Fruit fly (Drosophila melanogaster) whole organism, pupa: ENCODE results near the gene CG8461.

Source experiments
- CG12605 ChIP-seq: fragments of 200-800 bp; sonication (Bioruptor generic); IDR thresholded peaks from 2 replicates; pipeline ENCODE4 v1.3.6; 2022; ENCODE audit warnings: missing biosample characterization, missing genetic modification characterization
- D1 ChIP-seq: fragments of 200-800 bp; sonication (Bioruptor generic); optimal IDR thresholded peaks from 2 replicates; lab custom pipeline; 2018; ENCODE audit warnings: missing biosample characterization, mild to moderate bottlenecking, missing genetic modification characterization, moderate library complexity
- EcR ChIP-seq: fragments of 200-800 bp; sonication (Bioruptor generic); optimal IDR thresholded peaks from 3 replicates; lab custom pipeline; 2019; ENCODE audit warnings: missing biosample characterization, missing genetic modification characterization, mild to moderate bottlenecking, moderate library complexity, missing genetic modification reagents
- Pif1B ChIP-seq: fragments of 200-800 bp; sonication (Bioruptor generic); optimal IDR thresholded peaks from 3 replicates; lab custom pipeline; 2016; ENCODE audit warnings: missing biosample characterization, missing genetic modification characterization
- fd96Ca ChIP-seq: fragments of 200-800 bp; sonication (Bioruptor generic); IDR thresholded peaks from 3 replicates; pipeline ENCODE4 v1.3.6; 2022; ENCODE audit warnings: missing biosample characterization, missing genetic modification characterization
- gl ChIP-seq: fragments of 200-800 bp; sonication (Bioruptor generic); optimal IDR thresholded peaks from 2 replicates; lab custom pipeline; 2018; ENCODE audit warnings: missing biosample characterization, mild to moderate bottlenecking, missing genetic modification characterization
- rn ChIP-seq: fragments of 200-800 bp; sonication (Bioruptor generic); IDR thresholded peaks from 2 replicates; pipeline ENCODE4 v1.3.6; 2022; ENCODE audit warnings: missing biosample characterization, missing genetic modification characterization

- TF ChIP-seq D1 (tag; lab: Kevin White, UChicago): no peak
- TF ChIP-seq Pif1B (GFP tag; lab: Kevin White, UChicago): no peak
- TF ChIP-seq CG12605 (GFP tag; lab: Robert Waterston, UW): no peak
- no peak for TF ChIP-seq rn (GFP tag; lab: Robert Waterston, UW)
- TF ChIP-seq fd96Ca (GFP tag; lab: Robert Waterston, UW): no peak
- TF ChIP-seq EcR: no peak
- TF ChIP-seq gl (tag; lab: Kevin White, UChicago): no peak
Measured at dm6 chr3R:14511123-14511908, 2.1 kb downstream of the CG8461 start, which contains the start of the genes HtrA2 and mRpL11.
